Worm (Caenorhabditis elegans) whole organism, midembryonic: ENCODE measurements around the gene clh-6.
A peak's percentile ranks its signal among the peaks of the same experiment; 100 is the strongest.

Experiments used
- T22C8.4 ChIP-seq: fragments of 200-800 bp; sonication (Bioruptor generic); IDR thresholded peaks from 2 replicates; pipeline ENCODE4 v1.3.6; 2022; ENCODE audit warnings: missing genetic modification characterization, missing compliant biosample characterization
- cog-1 ChIP-seq: sonication (generic microtip); optimal IDR thresholded peaks from 2 replicates; lab custom pipeline; 2016; ENCODE audit warnings: missing genetic modification characterization, missing compliant biosample characterization
- flt-1 ChIP-seq: fragments of 200-800 bp; sonication (Bioruptor generic); IDR thresholded peaks from 2 replicates; pipeline ENCODE4 v1.3.6; 2022; ENCODE audit warnings: missing genetic modification characterization, missing compliant biosample characterization
- med-1 ChIP-seq: sonication (generic microtip); optimal IDR thresholded peaks from 2 replicates; lab custom pipeline; 2017; ENCODE audit warnings: missing genetic modification characterization, mild to moderate bottlenecking, missing compliant biosample characterization, antibody characterized with exemption, missing genetic modification reagents; ENCODE audit not compliant: insufficient read depth
- ref-1 ChIP-seq: fragments of 200-800 bp; sonication (Bioruptor generic); conservative IDR thresholded peaks from 2 replicates; pipeline ENCODE4 v1.3.6; 2022; ENCODE audit warnings: missing genetic modification reagents, missing genetic modification characterization, missing compliant biosample characterization
- tab-1 ChIP-seq: fragments of 200-800 bp; sonication (Bioruptor generic); IDR thresholded peaks from 2 replicates; pipeline ENCODE4 v1.3.6; 2022; ENCODE audit warnings: missing genetic modification characterization, missing compliant biosample characterization
- ztf-23 ChIP-seq: fragments of 200-800 bp; sonication (Bioruptor generic); IDR thresholded peaks from 2 replicates; pipeline ENCODE4 v1.3.6; 2022; ENCODE audit warnings: missing genetic modification reagents, missing genetic modification characterization, missing compliant biosample characterization
- ztf-29 ChIP-seq: fragments of 200-800 bp; sonication (Bioruptor generic); IDR thresholded peaks from 2 replicates; pipeline ENCODE4 v1.3.6; 2022; ENCODE audit warnings: missing genetic modification reagents, missing genetic modification characterization, missing compliant biosample characterization

DNA sequence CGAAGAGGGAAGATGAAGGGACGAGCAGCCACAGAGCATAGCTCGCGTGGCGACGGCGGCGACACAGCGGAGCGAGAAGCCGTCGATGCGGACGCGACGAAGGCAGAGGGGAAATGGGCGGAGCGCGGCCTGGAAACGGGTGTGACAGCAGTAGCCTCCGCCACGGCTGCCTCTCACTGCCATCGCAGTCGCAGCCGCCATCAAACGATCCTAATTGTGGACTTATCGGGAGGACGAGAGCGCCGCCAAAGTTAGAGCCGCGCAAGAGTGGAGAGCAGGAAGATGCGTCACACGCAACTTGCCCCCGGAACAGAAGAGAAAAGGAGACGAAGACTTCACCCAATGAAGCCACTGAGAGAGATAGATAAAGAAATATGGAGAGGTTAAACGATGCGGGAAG lies 38.9 kb downstream of the clh-6 start:
- TF ChIP-seq ztf-23 (GFP tag; lab: Robert Waterston, UW) (no peak), flt-1 (GFP tag; lab: Robert Waterston, UW) (no peak), med-1 (no peak), ref-1 (GFP tag; lab: Robert Waterston, UW) (no peak), cog-1 (tag; lab: Kevin White, UChicago) (no peak), tab-1 (GFP tag; lab: Robert Waterston, UW) (peak; percentile 30; the same call in 1 of the 2 replicates), T22C8.4 (GFP tag; lab: Robert Waterston, UW) (no peak), ztf-29 (GFP tag; lab: Robert Waterston, UW) (no peak)
